Worm (Caenorhabditis elegans): ENCODE measurements around the gene K06B4.15.

K06B4.15 gene

DNA sequence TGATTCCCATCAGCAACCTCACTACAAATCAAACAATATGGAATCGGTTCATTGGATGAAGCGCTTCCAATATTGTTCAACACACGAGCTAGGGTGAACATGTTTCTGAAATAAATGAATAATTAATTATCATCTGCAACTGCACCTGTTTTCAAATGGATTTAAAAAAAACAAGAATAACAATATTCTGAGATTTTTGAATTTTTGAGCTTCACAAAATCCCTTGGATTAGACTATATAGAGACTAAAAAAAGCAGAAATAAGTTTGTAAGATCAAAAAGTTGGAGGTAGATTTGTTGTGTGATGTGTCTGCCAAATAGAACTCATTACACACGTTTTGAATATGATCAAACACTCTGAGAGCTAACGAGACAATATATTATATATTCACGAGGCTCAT, 29.6 kb downstream of the K06B4.15 start, which contains the start of gene nhr-199:
TSS of gene nhr-199 (minus strand) at position 101 of the 400 bp plus-strand sequence.
- TF ChIP-seq F16B12.6 (tag; optimal IDR thresholded peaks at IDR 0.05) (no peak), nhr-47 (tag; optimal IDR thresholded peaks at IDR 0.05) (no peak), tbx-2 (tag; optimal IDR thresholded peaks at IDR 0.05) (no peak), xbp-1 (tag; optimal IDR thresholded peaks at IDR 0.05) (no peak), nhr-28 (tag; optimal IDR thresholded peaks at IDR 0.05) (no peak), lin-35 (GFP tag; optimal IDR thresholded peaks at IDR 0.05) (no peak), unc-30 (tag; optimal IDR thresholded peaks at IDR 0.05) (no peak), nhr-85 (tag) (no peak), sup-37 (GFP tag; optimal IDR thresholded peaks at IDR 0.05) (no peak)

DNA sequence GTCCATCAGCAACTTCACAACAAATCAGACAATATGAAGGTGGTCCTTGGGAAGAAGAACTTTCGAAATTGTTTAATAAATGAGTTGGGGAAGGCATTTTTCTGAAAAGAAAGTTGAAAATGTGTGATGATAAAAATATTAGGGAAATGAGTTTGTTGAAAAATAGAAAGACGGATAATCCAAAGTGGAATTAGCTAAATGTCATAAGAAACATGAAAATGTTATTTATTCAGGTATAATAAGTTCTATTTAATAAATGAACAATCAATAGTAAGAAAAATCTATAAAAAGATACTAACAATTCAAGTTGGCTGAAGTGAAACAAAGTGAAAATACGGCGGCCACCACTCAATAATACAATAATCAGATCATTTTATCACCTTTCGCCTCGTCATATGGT, 32.0 kb downstream of the K06B4.15 start, which contains the start of gene nhr-53:
TSS of gene nhr-53 (minus strand) at position 101 of the 400 bp plus-strand sequence.
- no peak for TF ChIP-seq pag-3 (tag; optimal IDR thresholded peaks at IDR 0.05; ENCODE audit: borderline replicate concordance, insufficient read depth)
- no peak for TF ChIP-seq ceh-82 (tag; optimal IDR thresholded peaks at IDR 0.05)
- no peak for TF ChIP-seq sox-4 (tag; optimal IDR thresholded peaks at IDR 0.05)
- TF ChIP-seq unc-130 (tag; optimal IDR thresholded peaks at IDR 0.05): no peak
- no peak for TF ChIP-seq C16A3.4 (tag; optimal IDR thresholded peaks at IDR 0.05)
- no peak for TF ChIP-seq lin-39 (tag; optimal IDR thresholded peaks at IDR 0.05)
- TF ChIP-seq aha-1 (tag; optimal IDR thresholded peaks at IDR 0.05): no peak
- no peak for TF ChIP-seq mep-1 (tag; optimal IDR thresholded peaks at IDR 0.05)
- TF ChIP-seq efl-1 (optimal IDR thresholded peaks at IDR 0.05): no peak
- TF ChIP-seq efl-1 (GFP tag; optimal IDR thresholded peaks at IDR 0.05 in 1 of 2): peak in 1 of 2 experiments; percentile 30

ce11 chrV:15704745-15705144, 34.5 kb downstream of the K06B4.15 start, which contains the start of gene twk-34:
TSS of gene twk-34 (plus strand) at chrV:15704960.
- TF ChIP-seq egl-13 (tag; optimal IDR thresholded peaks at IDR 0.05): no peak
- no peak for TF ChIP-seq mdl-1 (tag; optimal IDR thresholded peaks at IDR 0.05)
- TF ChIP-seq blmp-1 (tag; optimal IDR thresholded peaks at IDR 0.05): peak; percentile 5
- no peak for TF ChIP-seq nhr-77 (tag; optimal IDR thresholded peaks at IDR 0.05)
- TF ChIP-seq elt-3 (tag; optimal IDR thresholded peaks at IDR 0.05): peak in 1 of 6 experiments; percentile 51
- no peak for TF ChIP-seq dpl-1 (GFP tag; optimal IDR thresholded peaks at IDR 0.05)
- no peak for TF ChIP-seq nhr-11 (tag; optimal IDR thresholded peaks at IDR 0.05)
- no peak for TF ChIP-seq vab-15 (tag; optimal IDR thresholded peaks at IDR 0.05)
- no peak for TF ChIP-seq grh-1 (GFP tag; IDR thresholded peaks at IDR 0.05)
- TF ChIP-seq isw-1 (GFP tag; IDR thresholded peaks at IDR 0.05): no peak
- no peak for TF ChIP-seq rnt-1 (tag; optimal IDR thresholded peaks at IDR 0.05)
- TF ChIP-seq efl-1 (optimal IDR thresholded peaks at IDR 0.05): no peak
- TF ChIP-seq efl-1 (GFP tag; optimal IDR thresholded peaks at IDR 0.05 in 1 of 2): no peak
- peak; percentile 29 for TF ChIP-seq nhr-85 (tag)
- no peak for TF ChIP-seq nhr-237 (tag; optimal IDR thresholded peaks at IDR 0.05)

DNA sequence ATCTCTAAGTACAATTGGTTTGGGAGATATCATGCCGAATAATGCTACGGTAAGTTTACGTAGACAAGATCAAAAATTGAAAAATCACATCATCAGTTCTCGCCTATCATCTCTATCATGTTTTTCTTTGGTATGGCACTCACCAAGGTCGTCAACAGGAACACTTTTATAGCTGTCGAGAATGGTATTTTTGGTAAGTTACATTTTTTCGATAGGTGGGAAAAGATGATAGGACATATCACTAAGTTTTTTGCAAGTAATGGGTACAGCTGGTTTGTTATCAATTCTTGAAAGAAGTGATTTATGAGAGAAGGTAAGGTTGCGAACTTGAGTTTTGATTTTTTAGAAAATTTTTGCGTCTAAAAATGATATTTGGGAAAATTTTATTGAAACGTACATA, 37.7 kb downstream of the K06B4.15 start:
- TF ChIP-seq lin-14 (GFP tag; optimal IDR thresholded peaks at IDR 0.05) (peak; percentile 71), nhr-71 (tag; optimal IDR thresholded peaks at IDR 0.05) (peak; percentile 52), pag-3 (tag; optimal IDR thresholded peaks at IDR 0.05; ENCODE audit: borderline replicate concordance, insufficient read depth) (peak; percentile 54), nhr-19 (GFP tag; conservative IDR thresholded peaks at IDR 0.05) (peak; percentile 38), elt-3 (tag; optimal IDR thresholded peaks at IDR 0.05) (peak in 5 of 6 experiments; percentile 32 to 98 (median 74)), unc-86 (tag; optimal IDR thresholded peaks at IDR 0.05) (no peak), blmp-1 (tag; optimal IDR thresholded peaks at IDR 0.05) (peak; percentile 57), C04F5.9 (tag; optimal IDR thresholded peaks at IDR 0.05) (no peak), nhr-90 (tag; optimal IDR thresholded peaks at IDR 0.05; ENCODE audit: poor library complexity) (peak; percentile 11), nhr-85 (tag) (peak; percentile 90), hpl-2 (GFP tag; optimal IDR thresholded peaks at IDR 0.05) (no peak), nhr-20 (tag; optimal IDR thresholded peaks at IDR 0.05) (peak; percentile 74), sox-4 (tag; optimal IDR thresholded peaks at IDR 0.05) (no peak), nhr-11 (tag; optimal IDR thresholded peaks at IDR 0.05) (no peak), lsy-2 (tag; optimal IDR thresholded peaks at IDR 0.05) (peak in 1 of 2 experiments; percentile 46), efl-1 (optimal IDR thresholded peaks at IDR 0.05) (no peak), efl-1 (GFP tag; optimal IDR thresholded peaks at IDR 0.05 in 1 of 2) (peak in 1 of 2 experiments; percentile 21), ceh-82 (tag; optimal IDR thresholded peaks at IDR 0.05) (no peak)
